Fruit fly (Drosophila melanogaster) whole organism, wandering third instar larva: ENCODE results near the gene CG15385.

ENCODE experiments used
- Hr78 ChIP-seq: fragments of >200 bp; optimal IDR thresholded peaks from 2 replicates; lab custom pipeline; 2017; ENCODE audit warnings: missing biosample characterization, missing genetic modification characterization
- N ChIP-seq: fragments of >200 bp; optimal IDR thresholded peaks from 2 replicates; lab custom pipeline; 2018; ENCODE audit warnings: missing biosample characterization, missing external identifiers, missing genetic modification characterization
- OdsH ChIP-seq: fragments of 200-800 bp; sonication (Bioruptor generic); optimal IDR thresholded peaks from 2 replicates; lab custom pipeline; 2016; ENCODE audit warnings: missing biosample characterization, mild to moderate bottlenecking, missing genetic modification characterization
- Sp1 ChIP-seq: fragments of 200-800 bp; sonication (Bioruptor generic); optimal IDR thresholded peaks from 3 replicates; lab custom pipeline; 2019; ENCODE audit warnings: missing biosample characterization, mild to moderate bottlenecking, missing genetic modification characterization, moderate library complexity
- Vsx2 ChIP-seq: fragments of 200-300, 225-300 bp; sonication (Bioruptor generic); optimal IDR thresholded peaks from 2 replicates; lab custom pipeline; 2018; ENCODE audit warnings: missing biosample characterization, missing genetic modification characterization; ENCODE audit not compliant: partially characterized antibody
- dl ChIP-seq, 2 experiments: fragments of 175-275, 200-275 bp in 1 of 2; fragments of 200-275 bp in 1 of 2; sonication (Bioruptor generic); optimal IDR thresholded peaks; lab custom pipeline; 2018; ENCODE audit warnings: mild to moderate bottlenecking in 2 of 2, missing biosample characterization in 2 of 2, missing genetic modification characterization in 2 of 2, moderate library complexity in 2 of 2; ENCODE audit not compliant: partially characterized antibody in 2 of 2, insufficient read depth in 1 of 2
- ey ChIP-seq: fragments of 200-800 bp; sonication (Bioruptor generic); optimal IDR thresholded peaks from 2 replicates; lab custom pipeline; 2016; ENCODE audit warnings: missing biosample characterization, missing genetic modification characterization
- fru ChIP-seq: fragments of 200-800 bp; sonication (Bioruptor generic); optimal IDR thresholded peaks from 3 replicates; lab custom pipeline; 2016; ENCODE audit warnings: missing biosample characterization, mild to moderate bottlenecking, missing genetic modification characterization
- h ChIP-seq: fragments of 200-800 bp; sonication (Bioruptor generic); optimal IDR thresholded peaks from 3 replicates; lab custom pipeline; 2016; ENCODE audit warnings: missing biosample characterization, mild to moderate bottlenecking, missing genetic modification characterization
- jim ChIP-seq: fragments of 175-275, 200-325 bp; sonication (Bioruptor generic); optimal IDR thresholded peaks from 2 replicates; lab custom pipeline; 2016; ENCODE audit warnings: missing biosample characterization, mild to moderate bottlenecking, missing genetic modification characterization
- lola ChIP-seq: fragments of >200 bp; optimal IDR thresholded peaks from 2 replicates; lab custom pipeline; 2017; ENCODE audit warnings: missing biosample characterization, missing genetic modification characterization
- pan ChIP-seq: fragments of >200 bp; optimal IDR thresholded peaks from 2 replicates; lab custom pipeline; 2017
- psq ChIP-seq: fragments of 200-800 bp; sonication (Bioruptor generic); optimal IDR thresholded peaks from 3 replicates; lab custom pipeline; 2017; ENCODE audit warnings: missing biosample characterization, mild to moderate bottlenecking, missing genetic modification characterization, moderate library complexity
- sage ChIP-seq: fragments of 200-800 bp; sonication (Bioruptor generic); optimal IDR thresholded peaks from 2 replicates; lab custom pipeline; 2016; ENCODE audit warnings: missing biosample characterization, mild to moderate bottlenecking, missing genetic modification characterization

- no peak for TF ChIP-seq dl (GFP tag; optimal IDR thresholded peaks at IDR 0.05; lab: Kevin White, UChicago; ENCODE audit: insufficient read depth in 1 of 2, partially characterized antibody in 2 of 2)
- no peak for TF ChIP-seq Vsx2 (GFP tag; lab: Kevin White, UChicago)
- TF ChIP-seq fru (GFP tag; lab: Kevin White, UChicago), result no peak
- TF ChIP-seq h (GFP tag; lab: Kevin White, UChicago), result no peak
- TF ChIP-seq jim (GFP tag; lab: Kevin White, UChicago), result no peak
- TF ChIP-seq sage (GFP tag; lab: Kevin White, UChicago), result no peak
- TF ChIP-seq psq (GFP tag; lab: Kevin White, UChicago), result no peak
- no peak for TF ChIP-seq lola
- no peak for TF ChIP-seq ey
- no peak for TF ChIP-seq OdsH
- TF ChIP-seq pan (lab: Kevin White, UChicago), result no peak
- TF ChIP-seq N, result no peak
- no peak for TF ChIP-seq Sp1
- no peak for TF ChIP-seq Hr78
Measured at dm6 chr2L:2187411-2187810, 25.0 kb downstream of the CG15385 start.
